Worm (Caenorhabditis elegans) whole organism, L4 larva: ENCODE data around the gene B0001.7.

Experiments used
- ces-1 ChIP-seq: fragments of 150-350 bp; sonication (generic microtip); optimal IDR thresholded peaks from 4 replicates; lab custom pipeline; 2014; ENCODE audit warnings: missing biosample characterization, missing genetic modification reagents, missing genetic modification characterization
- ctbp-1 ChIP-seq: fragments of 200-800 bp; sonication (Bioruptor generic); IDR thresholded peaks from 2 replicates; pipeline ENCODE4 v1.3.6; 2022; ENCODE audit warnings: missing genetic modification reagents, missing genetic modification characterization, missing compliant biosample characterization
- nhr-10 ChIP-seq: fragments of 150-350 bp; optimal IDR thresholded peaks from 2 replicates; lab custom pipeline; 2014; ENCODE audit warnings: missing biosample characterization, missing genetic modification characterization
- nhr-237 ChIP-seq: sonication (generic microtip); optimal IDR thresholded peaks from 2 replicates; lab custom pipeline; 2017; ENCODE audit warnings: missing biosample characterization, missing genetic modification characterization

- no peak for TF ChIP-seq ces-1
- no peak for TF ChIP-seq ctbp-1
- TF ChIP-seq nhr-10 (tag; lab: Kevin White, UChicago) = no peak
- TF ChIP-seq nhr-237 (tag; lab: Kevin White, UChicago) = no peak
These were observed 20.3 kb downstream of the B0001.7 start for ce11 chrIV:12133776-12134175.
